Worm (Caenorhabditis elegans) whole organism, L1 larva: ENCODE data around the gene T04A6.2.

Experiments
- C04F5.9 ChIP-seq: sonication (generic microtip); optimal IDR thresholded peaks from 2 replicates; lab custom pipeline; 2016; ENCODE audit warnings: missing genetic modification characterization, missing compliant biosample characterization
- C16A3.4 ChIP-seq: fragments of 150-350 bp; optimal IDR thresholded peaks from 2 replicates; lab custom pipeline; 2014; ENCODE audit warnings: missing biosample characterization, missing genetic modification characterization
- C34B4.2 ChIP-seq: sonication (generic microtip); optimal IDR thresholded peaks from 2 replicates; lab custom pipeline; 2017; ENCODE audit warnings: mild to moderate bottlenecking, missing genetic modification characterization, missing compliant biosample characterization
- F16B12.6 ChIP-seq: fragments of 150-350 bp; optimal IDR thresholded peaks from 2 replicates; lab custom pipeline; 2014; ENCODE audit warnings: missing biosample characterization, missing genetic modification characterization
- Y116A8C.19 ChIP-seq: sonication (generic microtip); optimal IDR thresholded peaks from 2 replicates; lab custom pipeline; 2016; ENCODE audit warnings: missing compliant biosample characterization, missing genetic modification characterization, borderline replicate concordance
- aha-1 ChIP-seq: fragments of 150-350 bp; optimal IDR thresholded peaks from 2 replicates; lab custom pipeline; 2014; ENCODE audit warnings: missing biosample characterization, missing genetic modification characterization
- aly-2 ChIP-seq: fragments of 150-350 bp; optimal IDR thresholded peaks from 2 replicates; lab custom pipeline; 2014; ENCODE audit warnings: missing biosample characterization, missing genetic modification characterization
- ama-1 ChIP-seq: fragments of 150-350 bp; optimal IDR thresholded peaks from 2 replicates; lab custom pipeline; 2014
- blmp-1 ChIP-seq: fragments of 150-350 bp; optimal IDR thresholded peaks from 2 replicates; lab custom pipeline; 2014; ENCODE audit warnings: missing biosample characterization, missing genetic modification characterization
- ceh-63 ChIP-seq: fragments of 200-800 bp; sonication (Bioruptor generic); optimal IDR thresholded peaks from 2 replicates; lab custom pipeline; 2018; ENCODE audit warnings: mild to moderate bottlenecking, missing genetic modification characterization, missing compliant biosample characterization
- ceh-82 ChIP-seq, 3 experiments: fragments of 150-350 bp in 1 of 3; sonication (generic microtip) in 2 of 3; optimal IDR thresholded peaks; 2 replicates each; lab custom pipeline; 2014 to 2017; ENCODE audit warnings: missing biosample characterization in 3 of 3, missing genetic modification characterization in 3 of 3
- ceh-88 ChIP-seq: fragments of 200-800 bp; sonication (Bioruptor generic); IDR thresholded peaks from 2 replicates; pipeline ENCODE4 v1.3.6; 2022; ENCODE audit warnings: missing genetic modification characterization, missing compliant biosample characterization
- dpl-1 ChIP-seq, 3 experiments: fragments of 150-350 bp in 2 of 3; sonication (generic microtip) in 1 of 3; optimal IDR thresholded peaks; 2 replicates each; lab custom pipeline; 2014 to 2017; ENCODE audit warnings: missing biosample characterization in 3 of 3, missing genetic modification characterization in 3 of 3, missing genetic modification reagents in 3 of 3
- efl-1 ChIP-seq, 4 experiments: fragments of 150-350 bp; optimal IDR thresholded peaks in 3 of 4; peaks in 1 of 4; 1 replicate in 1 of 4; 2 replicates in 3 of 4; lab custom pipeline; 2014; ENCODE audit warnings: missing biosample characterization in 2 of 4, missing genetic modification characterization in 2 of 4, missing genetic modification reagents in 2 of 4
- egl-13 ChIP-seq: sonication (generic microtip); optimal IDR thresholded peaks from 2 replicates; lab custom pipeline; 2016; ENCODE audit warnings: missing genotype, missing genetic modification reagents, missing genetic modification characterization, missing compliant biosample characterization
- elt-2 ChIP-seq: sonication (generic microtip); optimal IDR thresholded peaks from 2 replicates; lab custom pipeline; 2016; ENCODE audit warnings: missing genetic modification characterization, mild to moderate bottlenecking, inconsistent platforms, missing compliant biosample characterization, missing genetic modification reagents
- elt-3 ChIP-seq, 6 experiments: fragments of 150-350 bp in 1 of 6; sonication (generic microtip); optimal IDR thresholded peaks; 2 replicates each; lab custom pipeline; 2017 to 2018; ENCODE audit warnings: missing biosample characterization in 6 of 6, missing genetic modification characterization in 6 of 6, inconsistent platforms in 1 of 6
- ets-5 ChIP-seq: fragments of 200-800 bp; sonication (Bioruptor generic); IDR thresholded peaks from 2 replicates; pipeline ENCODE4 v1.3.6; 2022; ENCODE audit warnings: missing genetic modification characterization, missing compliant biosample characterization
- fkh-10 ChIP-seq: sonication (generic microtip); optimal IDR thresholded peaks from 2 replicates; lab custom pipeline; 2017; ENCODE audit warnings: missing biosample characterization, missing genetic modification reagents, missing genetic modification characterization
- fkh-8 ChIP-seq: sonication (generic microtip); optimal IDR thresholded peaks from 2 replicates; lab custom pipeline; 2016; ENCODE audit warnings: mild to moderate bottlenecking, missing genetic modification characterization, missing compliant biosample characterization
- lin-14 ChIP-seq: fragments of 200-800 bp; sonication (Bioruptor generic); optimal IDR thresholded peaks from 2 replicates; lab custom pipeline; 2018; ENCODE audit warnings: mild to moderate bottlenecking, missing genetic modification characterization, moderate library complexity, missing compliant biosample characterization
- lin-35 ChIP-seq, 2 experiments: fragments of 150-350 bp; optimal IDR thresholded peaks; 2 replicates each; lab custom pipeline; 2014; ENCODE audit warnings: missing biosample characterization in 2 of 2, missing genetic modification characterization in 2 of 2, missing genetic modification reagents in 2 of 2
- lsy-2 ChIP-seq, 2 experiments: fragments of 150-350 bp; optimal IDR thresholded peaks; 2 replicates each; lab custom pipeline; 2014; ENCODE audit warnings: missing biosample characterization in 2 of 2, missing genetic modification characterization in 2 of 2
- mab-9 ChIP-seq: fragments of 200-800 bp; sonication (Bioruptor generic); IDR thresholded peaks from 2 replicates; pipeline ENCODE4 v1.3.6; 2022; ENCODE audit warnings: missing genetic modification reagents, missing genetic modification characterization, missing compliant biosample characterization
- mef-2 ChIP-seq: fragments of 150-350 bp; optimal IDR thresholded peaks from 2 replicates; lab custom pipeline; 2014; ENCODE audit warnings: missing biosample characterization, missing genetic modification characterization
- mep-1 ChIP-seq: fragments of 150-350 bp; optimal IDR thresholded peaks from 2 replicates; lab custom pipeline; 2014; ENCODE audit warnings: missing biosample characterization, missing genetic modification characterization
- nhr-11 ChIP-seq: fragments of 150-350 bp; optimal IDR thresholded peaks from 2 replicates; lab custom pipeline; 2014; ENCODE audit warnings: missing biosample characterization, missing genetic modification characterization
- nhr-19 ChIP-seq: fragments of 200-800 bp; sonication (Bioruptor generic); conservative IDR thresholded peaks from 2 replicates; pipeline ENCODE4 v1.3.6; 2022; ENCODE audit warnings: missing genetic modification characterization, missing compliant biosample characterization
- nhr-20 ChIP-seq: sonication (generic microtip); optimal IDR thresholded peaks from 2 replicates; lab custom pipeline; 2016; ENCODE audit warnings: mild to moderate bottlenecking, missing genetic modification characterization, missing compliant biosample characterization
- nhr-28 ChIP-seq: fragments of 150-350 bp; optimal IDR thresholded peaks from 2 replicates; lab custom pipeline; 2014; ENCODE audit warnings: missing biosample characterization, missing genetic modification characterization
- nhr-47 ChIP-seq: sonication (generic microtip); optimal IDR thresholded peaks from 2 replicates; lab custom pipeline; 2016; ENCODE audit warnings: mild to moderate bottlenecking, missing genetic modification characterization, moderate library complexity, missing compliant biosample characterization
- nhr-71 ChIP-seq: sonication (generic microtip); optimal IDR thresholded peaks from 2 replicates; lab custom pipeline; 2016; ENCODE audit warnings: mild to moderate bottlenecking, missing genetic modification characterization, moderate library complexity, missing compliant biosample characterization
- nhr-77 ChIP-seq: fragments of 150-350 bp; optimal IDR thresholded peaks from 2 replicates; lab custom pipeline; 2014; ENCODE audit warnings: missing biosample characterization, missing genetic modification characterization
- nhr-85 ChIP-seq: sonication (generic microtip); peaks from one replicate; lab custom pipeline; 2016; ENCODE audit warnings: missing genetic modification characterization, inconsistent platforms, missing compliant biosample characterization
- nhr-90 ChIP-seq: sonication (generic microtip); optimal IDR thresholded peaks from 2 replicates; lab custom pipeline; 2016; ENCODE audit warnings: mild to moderate bottlenecking, missing genetic modification characterization, missing compliant biosample characterization; ENCODE audit not compliant: poor library complexity
- pax-3 ChIP-seq: fragments of 200-800 bp; sonication (Bioruptor generic); optimal IDR thresholded peaks from 2 replicates; lab custom pipeline; 2018; ENCODE audit warnings: mild to moderate bottlenecking, missing genetic modification characterization, moderate library complexity, missing compliant biosample characterization
- pqm-1 ChIP-seq: sonication (generic microtip); optimal IDR thresholded peaks from 3 replicates; lab custom pipeline; 2017; ENCODE audit warnings: missing biosample characterization, missing genetic modification characterization
- rnt-1 ChIP-seq: sonication (generic microtip); optimal IDR thresholded peaks from 2 replicates; lab custom pipeline; 2016; ENCODE audit warnings: mild to moderate bottlenecking, missing genetic modification characterization, moderate library complexity, missing compliant biosample characterization
- snu-23 ChIP-seq: sonication (generic microtip); optimal IDR thresholded peaks from 2 replicates; lab custom pipeline; 2016; ENCODE audit warnings: missing genetic modification characterization, missing compliant biosample characterization
- swsn-7 ChIP-seq: sonication (generic microtip); optimal IDR thresholded peaks from 2 replicates; lab custom pipeline; 2016; ENCODE audit warnings: missing genetic modification characterization, missing compliant biosample characterization
- tbx-2 ChIP-seq: sonication (generic microtip); optimal IDR thresholded peaks from 2 replicates; lab custom pipeline; 2016; ENCODE audit warnings: missing genetic modification characterization, missing compliant biosample characterization
- tlp-1 ChIP-seq: fragments of 150-350 bp; optimal IDR thresholded peaks from 2 replicates; lab custom pipeline; 2014; ENCODE audit warnings: missing biosample characterization, missing genetic modification characterization
- unc-130 ChIP-seq: fragments of 150-350 bp; optimal IDR thresholded peaks from 2 replicates; lab custom pipeline; 2017; ENCODE audit warnings: missing biosample characterization, missing genetic modification characterization, inconsistent platforms
- unc-30 ChIP-seq: sonication (generic microtip); optimal IDR thresholded peaks from 2 replicates; lab custom pipeline; 2017; ENCODE audit warnings: missing biosample characterization, missing genetic modification characterization
- unc-86 ChIP-seq: sonication (generic microtip); optimal IDR thresholded peaks from 2 replicates; lab custom pipeline; 2016; ENCODE audit warnings: missing genetic modification characterization, missing compliant biosample characterization
- vab-15 ChIP-seq: sonication (generic microtip); optimal IDR thresholded peaks from 2 replicates; lab custom pipeline; 2017; ENCODE audit warnings: missing genotype, mild to moderate bottlenecking, missing genetic modification characterization, missing compliant biosample characterization
- xbp-1 ChIP-seq: sonication (generic microtip); optimal IDR thresholded peaks from 2 replicates; lab custom pipeline; 2016; ENCODE audit warnings: missing genetic modification characterization, missing compliant biosample characterization

The T04A6.2 gene

DNA sequence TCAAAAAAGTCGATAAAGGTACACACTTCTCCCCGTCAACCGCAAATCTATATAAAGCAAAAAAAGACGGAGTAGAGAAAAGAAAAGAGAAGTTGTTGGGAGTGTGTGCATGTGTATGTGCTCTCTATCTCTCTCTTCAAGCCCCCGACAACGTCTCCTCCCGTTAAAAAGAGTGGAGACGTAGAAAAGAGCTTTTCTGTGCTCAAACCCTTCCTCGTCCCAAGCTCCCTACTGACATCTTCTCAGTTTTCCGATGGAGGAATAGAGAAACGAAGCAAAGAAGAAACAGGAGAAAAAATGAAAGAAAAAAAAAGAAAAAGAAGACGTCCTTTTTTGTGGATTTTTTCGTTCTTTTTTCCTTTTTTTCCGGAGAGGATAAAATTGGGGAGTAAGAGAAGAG is 34.0 kb upstream of the T04A6.2 start (continued):
- TF ChIP-seq nhr-85 (no peak), unc-86 (peak; percentile 42), aly-2 (tag; lab: Kevin White, UChicago) (no peak), ama-1 (lab: Kevin White, UChicago) (no peak), xbp-1 (tag; lab: Kevin White, UChicago) (no peak), fkh-8 (tag; lab: Kevin White, UChicago) (peak; percentile 56), nhr-11 (no peak), C34B4.2 (no peak), fkh-10 (GFP tag; lab: Kevin White, UChicago) (peak; percentile 59), nhr-77 (tag; lab: Kevin White, UChicago) (no peak), C04F5.9 (tag; lab: Kevin White, UChicago) (no peak), swsn-7 (peak; percentile 25), unc-30 (tag; lab: Kevin White, UChicago) (no peak), nhr-47 (peak; percentile 22), elt-2 (tag; lab: Kevin White, UChicago) (no peak), pax-3 (tag; lab: Kevin White, UChicago) (no peak), nhr-28 (tag; lab: Kevin White, UChicago) (no peak), egl-13 (tag; lab: Kevin White, UChicago) (no peak), lin-35 (GFP tag; optimal IDR thresholded peaks at IDR 0.05; lab: Kevin White, UChicago) (peak in 1 of 2 experiments; percentile 35), aha-1 (tag; lab: Kevin White, UChicago) (no peak), F16B12.6 (tag; lab: Kevin White, UChicago) (peak; percentile 10), lin-14 (GFP tag; lab: Kevin White, UChicago) (peak; percentile 86), ets-5 (GFP tag; lab: Robert Waterston, UW) (no peak), Y116A8C.19 (tag; lab: Kevin White, UChicago) (no peak)

DNA sequence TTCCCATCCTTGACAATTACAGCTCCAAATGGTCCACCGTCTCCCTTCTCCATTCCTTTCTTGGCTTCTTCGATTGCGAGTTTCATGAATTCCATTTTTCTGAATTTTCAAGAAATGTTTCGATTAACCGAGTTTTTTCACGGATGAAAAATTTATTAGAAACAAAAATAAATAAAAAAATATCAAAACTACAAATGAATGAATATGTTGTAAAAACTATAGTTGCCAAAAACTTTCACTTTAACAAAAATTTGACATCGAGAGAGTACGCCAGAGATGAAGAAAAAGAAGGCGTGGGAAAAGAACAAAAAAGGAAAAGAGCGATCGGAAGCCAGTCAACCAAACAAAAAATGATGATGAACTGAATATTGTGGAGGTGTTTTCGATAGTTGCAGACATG is 31.7 kb upstream of the T04A6.2 start, which contains the start of gene R13A5.10:
Gene R13A5.10, minus strand, starts transcription at position 101 of the 400 bp plus-strand sequence.
- TF ChIP-seq tbx-2 (tag; lab: Kevin White, UChicago) (no peak), aha-1 (tag; lab: Kevin White, UChicago) (no peak), blmp-1 (tag; lab: Kevin White, UChicago) (peak; percentile 90), pqm-1 (no peak)

DNA sequence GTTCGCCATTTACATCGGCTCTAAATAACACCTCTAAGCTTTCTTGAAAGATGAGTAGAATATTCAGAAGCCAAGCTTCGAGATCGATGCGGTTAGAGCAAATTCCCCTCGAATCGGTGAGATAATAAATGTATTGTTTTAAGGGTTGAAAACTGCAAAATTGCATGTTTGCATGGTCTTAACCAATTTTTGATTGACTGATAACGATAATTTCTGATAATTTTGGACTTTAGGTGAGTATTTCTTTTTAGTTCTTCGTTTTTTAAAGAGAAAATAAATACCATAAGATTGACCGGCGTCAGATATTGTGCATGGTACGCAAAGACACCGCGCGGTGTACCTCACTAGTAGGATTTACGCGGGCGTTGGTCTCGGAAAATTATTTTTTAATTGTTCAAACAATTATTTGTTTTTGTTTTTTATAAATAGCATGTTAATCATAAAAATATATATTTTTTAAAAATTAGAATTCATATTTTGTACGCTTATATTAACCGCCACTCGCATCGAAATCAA is 30.4 kb upstream of the T04A6.2 start, which contains the start of gene cup-5:
Gene cup-5, plus strand, starts transcription at position 51 of the 516 bp plus-strand sequence.
- TF ChIP-seq blmp-1 (tag; lab: Kevin White, UChicago) = peak; percentile 60
- TF ChIP-seq xbp-1 (tag; lab: Kevin White, UChicago) = peak; percentile 30
- TF ChIP-seq rnt-1 (tag; lab: Kevin White, UChicago) = peak; percentile 38
- peak; percentile 20 for TF ChIP-seq nhr-90
- peak; percentile 14 for TF ChIP-seq tbx-2 (tag; lab: Kevin White, UChicago)
- peak; percentile 67 to 74 for TF ChIP-seq lsy-2 (tag; optimal IDR thresholded peaks at IDR 0.05; lab: Kevin White, UChicago)
- peak in 1 of 6 experiments; percentile 23 for TF ChIP-seq elt-3 (tag; optimal IDR thresholded peaks at IDR 0.05; lab: Kevin White, UChicago)
- TF ChIP-seq nhr-71 (tag; lab: Kevin White, UChicago) = peak; percentile 49
- peak; percentile 5 to 35 (median 16) for TF ChIP-seq ceh-82 (tag; optimal IDR thresholded peaks at IDR 0.05; lab: Kevin White, UChicago)
- peak; percentile 41 for TF ChIP-seq swsn-7
- TF ChIP-seq nhr-47 = peak; percentile 34
- TF ChIP-seq ama-1 (lab: Kevin White, UChicago) = no peak
- TF ChIP-seq C34B4.2 = no peak
- peak; percentile 44 for TF ChIP-seq lin-14 (GFP tag; lab: Kevin White, UChicago)
- TF ChIP-seq ceh-63 = no peak
- peak; percentile 44 for TF ChIP-seq snu-23 (GFP tag; lab: Kevin White, UChicago)
- TF ChIP-seq tlp-1 = no peak
- no peak for TF ChIP-seq ceh-88 (GFP tag; lab: Robert Waterston, UW)
- peak; percentile 49 for TF ChIP-seq nhr-85
- TF ChIP-seq mef-2 (tag; lab: Kevin White, UChicago) = no peak
- TF ChIP-seq dpl-1 (GFP tag; optimal IDR thresholded peaks at IDR 0.05; lab: Kevin White, UChicago) = peak; percentile 22 to 69 (median 57)
- TF ChIP-seq pax-3 (tag; lab: Kevin White, UChicago) = no peak
- TF ChIP-seq nhr-20 = peak; percentile 26
- TF ChIP-seq lin-35 (GFP tag; optimal IDR thresholded peaks at IDR 0.05; lab: Kevin White, UChicago) = peak; percentile 15 to 66
- TF ChIP-seq efl-1 (optimal IDR thresholded peaks at IDR 0.05; lab: Kevin White, UChicago) = peak; percentile 54 to 60
- peak; percentile 60 to 74 for TF ChIP-seq efl-1 (GFP tag; optimal IDR thresholded peaks at IDR 0.05 in 1 of 2; lab: Kevin White, UChicago)
- TF ChIP-seq nhr-19 (GFP tag; lab: Robert Waterston, UW) = peak; percentile 32; the same call in 1 of the 2 replicates
- TF ChIP-seq unc-130 = peak; percentile 28
- peak; percentile 16 for TF ChIP-seq aly-2 (tag; lab: Kevin White, UChicago)
- no peak for TF ChIP-seq mab-9 (GFP tag; lab: Robert Waterston, UW)
- TF ChIP-seq C16A3.4 = peak; percentile 32
- no peak for TF ChIP-seq vab-15 (tag; lab: Kevin White, UChicago)
- peak; percentile 90 for TF ChIP-seq F16B12.6 (tag; lab: Kevin White, UChicago)
- peak; percentile 55 for TF ChIP-seq mep-1 (tag; lab: Kevin White, UChicago)
- TF ChIP-seq, all 84 proteins: peak for 24
